Fruit fly (Drosophila melanogaster) whole organism, embryonic: ENCODE measurements around the gene Uck.

Experiments used
- Aef1 ChIP-seq: fragments of 200-800 bp; sonication (Bioruptor generic); IDR thresholded peaks from 3 replicates; pipeline ENCODE4 v1.3.6; 2022; ENCODE audit warnings: missing biosample characterization, missing genetic modification characterization
- CG10267 ChIP-seq: fragments of 200-800 bp; sonication (Bioruptor generic); optimal IDR thresholded peaks from 2 replicates; lab custom pipeline; 2018; ENCODE audit warnings: missing biosample characterization, mild to moderate bottlenecking, missing genetic modification characterization, moderate library complexity
- CG10321 ChIP-seq: fragments of 200-800 bp; sonication (Bioruptor generic); IDR thresholded peaks from 2 replicates; pipeline ENCODE4 v1.3.6; 2022; ENCODE audit warnings: missing biosample characterization, missing genetic modification characterization
- CG12219 ChIP-seq: fragments of 200-800 bp; sonication (Bioruptor generic); optimal IDR thresholded peaks from 3 replicates; lab custom pipeline; 2018; ENCODE audit warnings: missing biosample characterization, mild to moderate bottlenecking, missing genetic modification characterization
- CG13894 ChIP-seq: fragments of 200-800 bp; sonication (Bioruptor generic); optimal IDR thresholded peaks from 3 replicates; lab custom pipeline; 2018; ENCODE audit warnings: missing biosample characterization, mild to moderate bottlenecking, missing genetic modification characterization, moderate library complexity
- CG17612 ChIP-seq: fragments of 200-800 bp; sonication (Bioruptor generic); IDR thresholded peaks from 2 replicates; pipeline ENCODE4 v1.3.6; 2022; ENCODE audit warnings: missing biosample characterization, missing genetic modification characterization
- CG2199 ChIP-seq: fragments of 200-800 bp; sonication (Bioruptor generic); IDR thresholded peaks from 3 replicates; pipeline ENCODE4 v1.3.6; 2022; ENCODE audit warnings: missing biosample characterization, missing genetic modification characterization
- CG31388 ChIP-seq: fragments of 200-800 bp; sonication (Bioruptor generic); optimal IDR thresholded peaks from 2 replicates; lab custom pipeline; 2016; ENCODE audit warnings: missing biosample characterization, missing genetic modification characterization
- CG31441 ChIP-seq: fragments of 200-800 bp; sonication (Bioruptor generic); IDR thresholded peaks from 2 replicates; pipeline ENCODE4 v1.3.6; 2022; ENCODE audit warnings: missing biosample characterization, missing genetic modification characterization
- CG32772 ChIP-seq: fragments of 200-800 bp; sonication (Bioruptor generic); IDR thresholded peaks from 2 replicates; pipeline ENCODE4 v1.3.6; 2022; ENCODE audit warnings: missing biosample characterization, missing genetic modification characterization
- CG33213 ChIP-seq: fragments of 200-800 bp; sonication (Bioruptor generic); optimal IDR thresholded peaks from 3 replicates; lab custom pipeline; 2016; ENCODE audit warnings: missing biosample characterization, missing genetic modification characterization
- CG4854 ChIP-seq: fragments of 200-800 bp; sonication (Bioruptor generic); optimal IDR thresholded peaks from 2 replicates; lab custom pipeline; 2016; ENCODE audit warnings: missing biosample characterization, missing genetic modification characterization, inconsistent platforms
- CG6254 ChIP-seq: fragments of 200-800 bp; sonication (Bioruptor generic); optimal IDR thresholded peaks from 3 replicates; lab custom pipeline; 2017; ENCODE audit warnings: mild to moderate bottlenecking, missing biosample characterization, missing genetic modification reagents, missing genetic modification characterization
- CG6765 ChIP-seq: fragments of 200-800 bp; sonication (Bioruptor generic); optimal IDR thresholded peaks from 3 replicates; lab custom pipeline; 2017; ENCODE audit warnings: missing biosample characterization, mild to moderate bottlenecking, missing genetic modification characterization
- CG6854 ChIP-seq: fragments of 200-800 bp; sonication (Bioruptor generic); optimal IDR thresholded peaks from 3 replicates; lab custom pipeline; 2017; ENCODE audit warnings: missing biosample characterization, mild to moderate bottlenecking, missing genetic modification characterization
- ERR ChIP-seq: fragments of 200-800 bp; sonication (Bioruptor generic); optimal IDR thresholded peaks from 2 replicates; lab custom pipeline; 2016; ENCODE audit warnings: missing biosample characterization, missing genetic modification characterization
- Elba2 ChIP-seq: fragments of 200-800 bp; sonication (Bioruptor generic); optimal IDR thresholded peaks from 3 replicates; lab custom pipeline; 2016; ENCODE audit warnings: missing biosample characterization, missing genetic modification characterization
- Gug ChIP-seq: fragments of 200-800 bp; sonication (Bioruptor generic); IDR thresholded peaks from 4 replicates; pipeline ENCODE4 v1.3.6; 2022; ENCODE audit warnings: missing biosample characterization, missing genetic modification characterization
- H15 ChIP-seq: fragments of 200-800 bp; sonication (Bioruptor generic); IDR thresholded peaks from 3 replicates; pipeline ENCODE4 v1.3.6; 2022; ENCODE audit warnings: missing biosample characterization, missing genetic modification characterization
- H2.0 ChIP-seq: fragments of 200-800 bp; sonication (Bioruptor generic); IDR thresholded peaks from 2 replicates; pipeline ENCODE4 v1.3.6; 2022; ENCODE audit warnings: missing biosample characterization, missing genetic modification characterization
- HLH54F ChIP-seq: fragments of 200-800 bp; sonication (Bioruptor generic); optimal IDR thresholded peaks from 3 replicates; lab custom pipeline; 2016; ENCODE audit warnings: missing biosample characterization, missing genetic modification characterization
- Hey ChIP-seq: fragments of 200-800 bp; sonication (Bioruptor generic); optimal IDR thresholded peaks from 3 replicates; lab custom pipeline; 2018; ENCODE audit warnings: missing biosample characterization, mild to moderate bottlenecking, missing genetic modification characterization
- Hmx ChIP-seq: fragments of 200-800 bp; sonication (Bioruptor generic); optimal IDR thresholded peaks from 2 replicates; lab custom pipeline; 2016; ENCODE audit warnings: missing biosample characterization, missing genetic modification characterization
- Hr39 ChIP-seq: fragments of >200 bp; optimal IDR thresholded peaks from 2 replicates; lab custom pipeline; 2017
- Mrtf ChIP-seq: fragments of 200-800 bp; sonication (Bioruptor generic); IDR thresholded peaks from 3 replicates; pipeline ENCODE4 v1.3.6; 2022; ENCODE audit warnings: missing biosample characterization, missing genetic modification characterization
- NC2α ChIP-seq: fragments of 200-800 bp; sonication (Bioruptor generic); optimal IDR thresholded peaks from 2 replicates; lab custom pipeline; 2016; ENCODE audit warnings: missing biosample characterization, missing genetic modification characterization
- Poxn ChIP-seq: fragments of 200-800 bp; sonication (Bioruptor generic); IDR thresholded peaks from 2 replicates; pipeline ENCODE4 v1.3.6; 2022; ENCODE audit warnings: missing biosample characterization, missing genetic modification characterization
- Six4 ChIP-seq: fragments of 200-800 bp; sonication (Bioruptor generic); optimal IDR thresholded peaks from 2 replicates; lab custom pipeline; 2016; ENCODE audit warnings: missing biosample characterization, missing genetic modification characterization
- bbx ChIP-seq: fragments of 200-800 bp; sonication (Bioruptor generic); IDR thresholded peaks from 2 replicates; pipeline ENCODE4 v1.3.6; 2022; ENCODE audit warnings: missing biosample characterization, missing genetic modification characterization; ENCODE audit not compliant: partially characterized antibody
- br ChIP-seq: fragments of >200 bp; optimal IDR thresholded peaks from 2 replicates; lab custom pipeline; 2017
- btn ChIP-seq: fragments of 200-800 bp; sonication (Bioruptor generic); optimal IDR thresholded peaks from 2 replicates; lab custom pipeline; 2016; ENCODE audit warnings: missing biosample characterization, missing genetic modification characterization
- caup ChIP-seq: fragments of 200-800 bp; sonication (Bioruptor generic); optimal IDR thresholded peaks from 3 replicates; lab custom pipeline; 2017; ENCODE audit warnings: missing biosample characterization, mild to moderate bottlenecking, missing genetic modification characterization, moderate library complexity; ENCODE audit not compliant: severe bottlenecking
- dysf ChIP-seq: fragments of 200-800 bp; sonication (Bioruptor generic); IDR thresholded peaks from 3 replicates; pipeline ENCODE4 v1.3.6; 2022; ENCODE audit warnings: missing biosample characterization, missing genetic modification characterization
- fd102C ChIP-seq: fragments of 200-800 bp; sonication (Bioruptor generic); optimal IDR thresholded peaks from 2 replicates; lab custom pipeline; 2018; ENCODE audit warnings: missing biosample characterization, mild to moderate bottlenecking, missing genetic modification characterization, moderate library complexity
- fru ChIP-seq: fragments of >200 bp; optimal IDR thresholded peaks from 2 replicates; lab custom pipeline; 2017
- gce ChIP-seq: fragments of 200-800 bp; sonication (Bioruptor generic); IDR thresholded peaks from 3 replicates; pipeline ENCODE4 v1.3.6; 2022; ENCODE audit warnings: missing biosample characterization, missing genetic modification characterization
- gcm ChIP-seq: fragments of 200-800 bp; sonication (Bioruptor generic); optimal IDR thresholded peaks from 2 replicates; lab custom pipeline; 2019; ENCODE audit warnings: missing biosample characterization, mild to moderate bottlenecking, missing genetic modification characterization, moderate library complexity
- gem ChIP-seq: fragments of 200-800 bp; sonication (Bioruptor generic); optimal IDR thresholded peaks from 2 replicates; lab custom pipeline; 2019; ENCODE audit warnings: missing biosample characterization, mild to moderate bottlenecking, missing genetic modification characterization, moderate library complexity
- gro ChIP-seq: fragments of 200-800 bp; sonication (Bioruptor generic); optimal IDR thresholded peaks from 2 replicates; lab custom pipeline; 2016; ENCODE audit warnings: missing biosample characterization, missing genetic modification characterization
- her ChIP-seq: fragments of 200-800 bp; sonication (Bioruptor generic); optimal IDR thresholded peaks from 2 replicates; lab custom pipeline; 2016; ENCODE audit warnings: missing biosample characterization, missing genetic modification characterization
- kay ChIP-seq: fragments of 200-800 bp; sonication (Bioruptor generic); optimal IDR thresholded peaks from 2 replicates; lab custom pipeline; 2016; ENCODE audit warnings: missing biosample characterization, missing genetic modification characterization
- maf-S ChIP-seq: fragments of 200-800 bp; sonication (Bioruptor generic); optimal IDR thresholded peaks from 2 replicates; lab custom pipeline; 2016; ENCODE audit warnings: missing biosample characterization, missing genetic modification characterization
- mam ChIP-seq: fragments of 200-800 bp; sonication (Bioruptor generic); optimal IDR thresholded peaks from 3 replicates; lab custom pipeline; 2016; ENCODE audit warnings: missing biosample characterization, missing genetic modification characterization
- odd ChIP-seq: fragments of 200-800 bp; sonication (Bioruptor generic); optimal IDR thresholded peaks from 2 replicates; lab custom pipeline; 2017; ENCODE audit warnings: missing biosample characterization, mild to moderate bottlenecking, missing genetic modification characterization
- phol ChIP-seq: fragments of 200-800 bp; sonication (Bioruptor generic); optimal IDR thresholded peaks from 3 replicates; lab custom pipeline; 2018; ENCODE audit warnings: missing biosample characterization, mild to moderate bottlenecking, missing genetic modification characterization, moderate library complexity
- pnt ChIP-seq: fragments of 200-800 bp; sonication (Bioruptor generic); optimal IDR thresholded peaks from 3 replicates; lab custom pipeline; 2016; ENCODE audit warnings: missing biosample characterization, missing genetic modification characterization
- pros ChIP-seq: fragments of 200-800 bp; sonication (Bioruptor generic); optimal IDR thresholded peaks from 3 replicates; lab custom pipeline; 2019; ENCODE audit warnings: missing biosample characterization, mild to moderate bottlenecking, missing genetic modification characterization, moderate library complexity
- sisA ChIP-seq: fragments of 200-800 bp; sonication (Bioruptor generic); IDR thresholded peaks from 2 replicates; pipeline ENCODE4 v1.3.6; 2022; ENCODE audit warnings: missing biosample characterization, missing genetic modification characterization
- sug ChIP-seq: fragments of 200-800 bp; optimal IDR thresholded peaks from 2 replicates; lab custom pipeline; 2019; ENCODE audit warnings: missing biosample characterization, mild to moderate bottlenecking, missing genetic modification characterization, moderate library complexity
- tap ChIP-seq: fragments of 200-800 bp; optimal IDR thresholded peaks from 3 replicates; lab custom pipeline; 2019; ENCODE audit warnings: missing biosample characterization, mild to moderate bottlenecking, missing genetic modification characterization, moderate library complexity
- tin ChIP-seq: fragments of 200-800 bp; sonication (Bioruptor generic); optimal IDR thresholded peaks from 3 replicates; lab custom pipeline; 2016; ENCODE audit warnings: missing biosample characterization, missing genetic modification characterization
- tx ChIP-seq: fragments of 200-800 bp; sonication (Bioruptor generic); optimal IDR thresholded peaks from 2 replicates; lab custom pipeline; 2016; ENCODE audit warnings: missing biosample characterization, missing genetic modification characterization
- zfh1 ChIP-seq: fragments of 200-800 bp; sonication (Bioruptor generic); IDR thresholded peaks from 3 replicates; pipeline ENCODE4 v1.3.6; 2022; ENCODE audit warnings: missing biosample characterization, missing genetic modification characterization

Gene Uck

dm6 chr3R:24252494-24252893 lies 37.5 kb upstream of the Uck start, which contains the start of gene beta-PheRS (continued):
- no peak; the same call in 2 of the 3 replicates for TF ChIP-seq Aef1 (GFP tag; lab: Robert Waterston, UW)
- TF ChIP-seq Poxn, result no peak
- peak; percentile 77 for TF ChIP-seq CG33213 (GFP tag; lab: Kevin White, UChicago)
- TF ChIP-seq sisA (GFP tag; lab: Robert Waterston, UW), result peak; percentile 14; the same call in 1 of the 2 replicates
- no peak for TF ChIP-seq CG12219 (GFP tag; lab: Kevin White, UChicago)
- 0 out of 3 replicates have a peak, but pooled peaks have one; percentile 46 for TF ChIP-seq dysf (GFP tag; lab: Robert Waterston, UW)
- peak; percentile 62 for TF ChIP-seq her (GFP tag; lab: Kevin White, UChicago)
- TF ChIP-seq br (lab: Kevin White, UChicago), result no peak
- TF ChIP-seq ERR (GFP tag; lab: Kevin White, UChicago), result peak; percentile 79
- TF ChIP-seq gcm (GFP tag; lab: Kevin White, UChicago), result no peak
- no peak for TF ChIP-seq CG6765 (GFP tag; lab: Kevin White, UChicago)
- TF ChIP-seq maf-S (GFP tag; lab: Kevin White, UChicago), result peak; percentile 47
- no peak for TF ChIP-seq fd102C (GFP tag; lab: Kevin White, UChicago)
- TF ChIP-seq sug, result no peak
- TF ChIP-seq mam (GFP tag; lab: Kevin White, UChicago), result peak; percentile 66
- no peak; the same call in 2 of the 3 replicates for TF ChIP-seq H15
- peak; percentile 92 for TF ChIP-seq bbx (GFP tag; lab: Robert Waterston, UW)
- TF ChIP-seq tx (GFP tag; lab: Kevin White, UChicago), result no peak
- TF ChIP-seq gem, result no peak
- peak; percentile 61 for TF ChIP-seq HLH54F (GFP tag; lab: Kevin White, UChicago)
- TF ChIP-seq caup (GFP tag; lab: Kevin White, UChicago), result no peak
- peak; percentile 84 for TF ChIP-seq CG10267 (tag; lab: Kevin White, UChicago)
- TF ChIP-seq btn, result no peak
- TF ChIP-seq NC2α (GFP tag; lab: Kevin White, UChicago), result no peak
- TF ChIP-seq Six4 (GFP tag; lab: Kevin White, UChicago), result peak; percentile 13
- TF ChIP-seq CG17612, result no peak
- peak; percentile 67 for TF ChIP-seq Elba2
- TF ChIP-seq Mrtf (GFP tag; lab: Robert Waterston, UW), result peak; percentile 48; the same call in 1 of the 3 replicates
- peak; percentile 19; the same call in 1 of the 2 replicates for TF ChIP-seq CG10321 (GFP tag; lab: Robert Waterston, UW)
- TF ChIP-seq gce (GFP tag; lab: Robert Waterston, UW), result no peak
- peak; percentile 54 for TF ChIP-seq tin (GFP tag; lab: Kevin White, UChicago)
- TF ChIP-seq Hey (tag; lab: Kevin White, UChicago), result no peak
- TF ChIP-seq CG32772 (GFP tag; lab: Robert Waterston, UW), result 0 out of 2 replicates have a peak, but pooled peaks have one; percentile 15
- no peak for TF ChIP-seq CG6854 (GFP tag; lab: Kevin White, UChicago)
- TF ChIP-seq Hmx, result no peak
- TF ChIP-seq tap (tag; lab: Kevin White, UChicago), result no peak
- no peak for TF ChIP-seq zfh1 (GFP tag; lab: Robert Waterston, UW)
- peak; percentile 56 for TF ChIP-seq gro (GFP tag; lab: Kevin White, UChicago)
- peak; percentile 41 for TF ChIP-seq kay (GFP tag; lab: Kevin White, UChicago)
- peak; percentile 55 for TF ChIP-seq H2.0
- no peak for TF ChIP-seq CG6254 (GFP tag; lab: Kevin White, UChicago)
- TF ChIP-seq pnt (GFP tag; lab: Kevin White, UChicago), result peak; percentile 37
- TF ChIP-seq CG4854 (GFP tag; lab: Kevin White, UChicago), result peak; percentile 73
- no peak for TF ChIP-seq Hr39 (lab: Kevin White, UChicago)
- TF ChIP-seq phol, result peak; percentile 68
- no peak for TF ChIP-seq CG31441 (GFP tag; lab: Robert Waterston, UW)
- no peak for TF ChIP-seq CG13894 (tag; lab: Kevin White, UChicago)
- TF ChIP-seq CG31388, result no peak
- TF ChIP-seq fru (lab: Kevin White, UChicago), result no peak
- TF ChIP-seq CG2199 (GFP tag; lab: Robert Waterston, UW), result peak; percentile 71; the same call in 1 of the 3 replicates
- TF ChIP-seq pros (GFP tag; lab: Kevin White, UChicago), result no peak
- TF ChIP-seq Gug (GFP tag; lab: Robert Waterston, UW), result peak; percentile 53; the same call in 1 of the 4 replicates
- no peak for TF ChIP-seq odd (GFP tag; lab: Kevin White, UChicago)
